Worm (Caenorhabditis elegans) whole organism, young adult: Measurements from ENCODE around the gene F15E6.4.

Source experiments
- B0019.2 ChIP-seq: fragments of 200-800 bp; sonication (Bioruptor generic); conservative IDR thresholded peaks from 2 replicates; pipeline ENCODE4 v1.3.6; 2022; ENCODE audit warnings: missing genetic modification reagents, missing genetic modification characterization, missing compliant biosample characterization
- B0336.3 ChIP-seq: fragments of 200-800 bp; sonication (Bioruptor generic); IDR thresholded peaks from 2 replicates; pipeline ENCODE4 v1.3.6; 2022; ENCODE audit warnings: missing genetic modification characterization, missing compliant biosample characterization
- F22D6.2 ChIP-seq: sonication (generic microtip); optimal IDR thresholded peaks from 2 replicates; lab custom pipeline; 2016; ENCODE audit warnings: mild to moderate bottlenecking, missing genetic modification characterization, missing compliant biosample characterization
- F37B4.10 ChIP-seq: fragments of 200-800 bp; sonication (Bioruptor generic); IDR thresholded peaks from 2 replicates; pipeline ENCODE4 v1.3.6; 2022; ENCODE audit warnings: missing genetic modification characterization, missing compliant biosample characterization
- T07F8.4 ChIP-seq: sonication (generic microtip); optimal IDR thresholded peaks from 2 replicates; lab custom pipeline; 2016; ENCODE audit warnings: mild to moderate bottlenecking, missing genetic modification characterization, moderate library complexity, missing compliant biosample characterization
- aptf-2 ChIP-seq: fragments of 200-800 bp; sonication (Bioruptor generic); conservative IDR thresholded peaks from 2 replicates; pipeline ENCODE4 v1.3.6; 2022; ENCODE audit warnings: missing genetic modification reagents, missing genetic modification characterization, missing compliant biosample characterization
- cebp-1 ChIP-seq, 2 experiments: fragments of 200-800 bp in 1 of 2; sonication (Bioruptor generic) in 1 of 2; sonication (generic microtip) in 1 of 2; IDR thresholded peaks in 1 of 2; optimal IDR thresholded peaks in 1 of 2; 2 replicates each; pipeline versions ENCODE4 v1.3.6 to Lab custom; 2017 to 2022; ENCODE audit warnings: missing compliant biosample characterization in 2 of 2, missing genetic modification characterization in 2 of 2, mild to moderate bottlenecking in 1 of 2, missing genetic modification reagents in 1 of 2, moderate library complexity in 1 of 2
- ceh-79 ChIP-seq: sonication (generic microtip); optimal IDR thresholded peaks from 2 replicates; lab custom pipeline; 2017; ENCODE audit warnings: mild to moderate bottlenecking, missing genetic modification characterization, missing compliant biosample characterization
- chd-7 ChIP-seq: sonication (generic microtip); optimal IDR thresholded peaks from 2 replicates; lab custom pipeline; 2016; ENCODE audit warnings: mild to moderate bottlenecking, missing genetic modification characterization, moderate library complexity, missing compliant biosample characterization
- egl-18 ChIP-seq: fragments of 200-800 bp; sonication (Bioruptor generic); IDR thresholded peaks from 2 replicates; pipeline ENCODE4 v1.3.6; 2022; ENCODE audit warnings: missing genetic modification reagents, missing genetic modification characterization, missing compliant biosample characterization
- egrh-3 ChIP-seq: fragments of 200-800 bp; sonication (Bioruptor generic); IDR thresholded peaks from 2 replicates; pipeline ENCODE4 v1.3.6; 2022; ENCODE audit warnings: missing genetic modification reagents, missing genetic modification characterization, missing compliant biosample characterization
- ets-4 ChIP-seq: fragments of 200-800 bp; sonication (Bioruptor generic); optimal IDR thresholded peaks from 2 replicates; lab custom pipeline; 2018; ENCODE audit warnings: mild to moderate bottlenecking, missing genetic modification characterization, missing compliant biosample characterization
- hsf-1 ChIP-seq: fragments of 200-800 bp; sonication (Bioruptor generic); IDR thresholded peaks from 2 replicates; pipeline ENCODE4 v1.3.6; 2022; ENCODE audit warnings: missing genetic modification reagents, missing genetic modification characterization, missing compliant biosample characterization
- let-526 ChIP-seq: fragments of 200-800 bp; sonication (Bioruptor generic); IDR thresholded peaks from 2 replicates; pipeline ENCODE4 v1.3.6; 2022; ENCODE audit warnings: missing genetic modification reagents, missing genetic modification characterization, missing compliant biosample characterization
- lir-1 ChIP-seq: fragments of 200-800 bp; sonication (Bioruptor generic); conservative IDR thresholded peaks from 2 replicates; pipeline ENCODE4 v1.3.6; 2022; ENCODE audit warnings: missing genetic modification reagents, missing genetic modification characterization, missing compliant biosample characterization
- madf-6 ChIP-seq: fragments of 200-800 bp; sonication (Bioruptor generic); IDR thresholded peaks from 2 replicates; pipeline ENCODE4 v1.3.6; 2022; ENCODE audit warnings: missing genetic modification reagents, missing genetic modification characterization, missing compliant biosample characterization
- mcd-1 ChIP-seq: fragments of 200-800 bp; sonication (Bioruptor generic); IDR thresholded peaks from 2 replicates; pipeline ENCODE4 v1.3.6; 2022; ENCODE audit warnings: missing genetic modification reagents, missing genetic modification characterization, missing compliant biosample characterization
- mes-4 ChIP-seq: sonication (generic microtip); optimal IDR thresholded peaks from 2 replicates; lab custom pipeline; 2016; ENCODE audit warnings: missing genotype, missing genetic modification characterization, missing compliant biosample characterization
- mxl-1 ChIP-seq: sonication (generic microtip); optimal IDR thresholded peaks from 2 replicates; lab custom pipeline; 2016; ENCODE audit warnings: missing genetic modification characterization, missing compliant biosample characterization
- nfya-1 ChIP-seq: sonication (generic microtip); optimal IDR thresholded peaks from 2 replicates; lab custom pipeline; 2017; ENCODE audit warnings: antibody characterized with exemption, missing compliant biosample characterization, missing genetic modification characterization, borderline replicate concordance; ENCODE audit not compliant: insufficient read depth
- pbrm-1 ChIP-seq: fragments of 200-800 bp; sonication (Bioruptor generic); IDR thresholded peaks from 2 replicates; pipeline ENCODE4 v1.3.6; 2022; ENCODE audit warnings: missing genetic modification reagents, missing genetic modification characterization, missing compliant biosample characterization
- rpc-1 ChIP-seq, 2 experiments: fragments of 150-350 bp in 1 of 2; sonication (generic microtip) in 1 of 2; optimal IDR thresholded peaks; 2 replicates each; lab custom pipeline; 2014 to 2018; ENCODE audit warnings: missing biosample characterization in 1 of 2, missing genetic modification characterization in 1 of 2, missing genetic modification reagents in 1 of 2, missing genotype in 1 of 2
- sea-2 ChIP-seq: fragments of 200-800 bp; sonication (Bioruptor generic); IDR thresholded peaks from 2 replicates; pipeline ENCODE4 v1.3.6; 2022; ENCODE audit warnings: missing genetic modification characterization, missing compliant biosample characterization
- snpc-1.1 ChIP-seq: sonication (generic microtip); optimal IDR thresholded peaks from 2 replicates; lab custom pipeline; 2017; ENCODE audit warnings: missing genetic modification characterization, mild to moderate bottlenecking, missing compliant biosample characterization, antibody characterized with exemption, moderate library complexity, missing genotype, missing genetic modification reagents; ENCODE audit not compliant: insufficient read depth
- snpc-4 ChIP-seq, 5 experiments: fragments of 150-350 bp in 1 of 5; sonication (generic microtip) in 4 of 5; optimal IDR thresholded peaks; 2 replicates each; lab custom pipeline; 2014 to 2018; ENCODE audit warnings: missing genetic modification characterization in 5 of 5, missing biosample characterization in 3 of 5, antibody characterized with exemption in 2 of 5, mild to moderate bottlenecking in 2 of 5, missing compliant biosample characterization in 2 of 5, missing genotype in 2 of 5, moderate library complexity in 2 of 5, missing genetic modification reagents in 1 of 5
- somi-1 ChIP-seq: fragments of 200-800 bp; sonication (Bioruptor generic); optimal IDR thresholded peaks from 2 replicates; lab custom pipeline; 2018; ENCODE audit warnings: mild to moderate bottlenecking, missing genetic modification characterization, missing compliant biosample characterization
- sptf-2 ChIP-seq: fragments of 200-800 bp; sonication (Bioruptor generic); optimal IDR thresholded peaks from 2 replicates; lab custom pipeline; 2018; ENCODE audit warnings: mild to moderate bottlenecking, missing genetic modification characterization, missing compliant biosample characterization
- tbx-9 ChIP-seq: sonication (generic microtip); optimal IDR thresholded peaks from 2 replicates; lab custom pipeline; 2016; ENCODE audit warnings: borderline replicate concordance, missing genetic modification characterization, inconsistent platforms, missing compliant biosample characterization
- ztf-18 ChIP-seq: sonication (generic microtip); optimal IDR thresholded peaks from 2 replicates; lab custom pipeline; 2016; ENCODE audit warnings: missing genotype, mild to moderate bottlenecking, missing genetic modification characterization, missing compliant biosample characterization
- ztf-22 ChIP-seq: fragments of 200-800 bp; sonication (Bioruptor generic); optimal IDR thresholded peaks from 2 replicates; lab custom pipeline; 2018; ENCODE audit warnings: mild to moderate bottlenecking, missing genetic modification characterization, moderate library complexity, missing compliant biosample characterization
- ztf-25 ChIP-seq: fragments of 200-800 bp; sonication (Bioruptor generic); IDR thresholded peaks from 2 replicates; pipeline ENCODE4 v1.3.6; 2022; ENCODE audit warnings: missing genetic modification reagents, missing genetic modification characterization, missing compliant biosample characterization
- ztf-28 ChIP-seq: fragments of 200-800 bp; sonication (Bioruptor generic); IDR thresholded peaks from 2 replicates; pipeline ENCODE4 v1.3.6; 2022; ENCODE audit warnings: missing genetic modification reagents, missing genetic modification characterization, missing compliant biosample characterization

F15E6.4 gene

ce11 chrIV:4319473-4319872 is 28.2 kb downstream of the F15E6.4 start:
- TF ChIP-seq sea-2: no peak
- no peak for TF ChIP-seq F37B4.10 (GFP tag; lab: Robert Waterston, UW)
- no peak for TF ChIP-seq aptf-2
- TF ChIP-seq ets-4 (GFP tag; lab: Kevin White, UChicago): no peak
- TF ChIP-seq tbx-9 (tag; lab: Kevin White, UChicago): no peak
- TF ChIP-seq ztf-28 (GFP tag; lab: Robert Waterston, UW): no peak
- no peak for TF ChIP-seq nfya-1 (tag; lab: Kevin White, UChicago)

- TF ChIP-seq sea-2 (no peak), snpc-4 (GFP tag; optimal IDR thresholded peaks at IDR 0.05; lab: Kevin White, UChicago) (no peak), snpc-4 (tag; optimal IDR thresholded peaks at IDR 0.05; lab: Kevin White, UChicago) (no peak), F22D6.2 (tag; lab: Kevin White, UChicago) (no peak)
These were observed 35.2 kb downstream of the F15E6.4 start, which contains the start of gene trpl-2 for ce11 chrIV:4326445-4326844. Gene trpl-2, plus strand, starts transcription at chrIV:4326654.

DNA sequence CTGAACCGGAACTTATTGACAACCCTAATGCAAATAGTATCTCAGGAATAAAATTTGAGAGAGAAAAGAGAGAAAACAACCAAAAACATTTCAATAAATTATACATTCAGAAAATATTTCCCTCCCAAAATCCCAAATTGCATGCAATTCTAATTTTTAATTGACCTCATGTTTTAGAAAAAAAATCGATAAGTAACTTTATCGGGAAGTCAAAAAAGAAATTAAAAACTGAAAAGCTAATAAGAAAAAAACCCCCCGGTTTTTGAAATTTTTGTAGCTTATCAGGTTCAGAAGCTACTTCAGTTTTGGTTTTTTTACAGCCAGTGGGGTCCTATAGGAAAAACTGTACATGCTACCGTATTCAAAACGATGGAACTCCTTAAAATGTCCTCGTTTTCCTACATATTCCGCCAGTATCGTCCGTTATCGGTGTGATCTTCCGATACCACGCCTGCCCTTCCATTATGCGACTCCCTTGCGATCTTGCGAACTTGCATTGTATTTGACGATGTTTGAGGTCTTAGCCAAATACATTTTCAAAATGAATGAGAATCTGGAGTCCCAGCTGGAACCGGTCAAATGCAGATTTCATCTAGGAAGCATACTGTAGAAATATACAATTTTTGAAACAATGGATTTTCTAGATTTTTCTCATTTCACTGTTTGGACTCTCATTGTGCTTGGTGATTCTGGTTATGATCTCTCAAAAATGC is 45.0 kb downstream of the F15E6.4 start, which contains the start of the genes W03B1.3 and oac-51:
W03B1.3 (minus strand) TSS at position 101 of the 713 bp plus-strand sequence.
oac-51 (plus strand) TSS at position 663 of the 713 bp plus-strand sequence.
- no peak for TF ChIP-seq hsf-1 (GFP tag; lab: Robert Waterston, UW)
- TF ChIP-seq chd-7 (tag; lab: Kevin White, UChicago): no peak
- no peak for TF ChIP-seq rpc-1 (optimal IDR thresholded peaks at IDR 0.05; lab: Kevin White, UChicago)
- TF ChIP-seq rpc-1 (tag; optimal IDR thresholded peaks at IDR 0.05; lab: Kevin White, UChicago): no peak
- no peak for TF ChIP-seq mcd-1 (GFP tag; lab: Robert Waterston, UW)
- TF ChIP-seq pbrm-1 (GFP tag; lab: Robert Waterston, UW): no peak
- TF ChIP-seq ztf-18 (tag; lab: Kevin White, UChicago): no peak
- TF ChIP-seq sptf-2 (GFP tag; lab: Kevin White, UChicago): no peak
- TF ChIP-seq sea-2: no peak

DNA sequence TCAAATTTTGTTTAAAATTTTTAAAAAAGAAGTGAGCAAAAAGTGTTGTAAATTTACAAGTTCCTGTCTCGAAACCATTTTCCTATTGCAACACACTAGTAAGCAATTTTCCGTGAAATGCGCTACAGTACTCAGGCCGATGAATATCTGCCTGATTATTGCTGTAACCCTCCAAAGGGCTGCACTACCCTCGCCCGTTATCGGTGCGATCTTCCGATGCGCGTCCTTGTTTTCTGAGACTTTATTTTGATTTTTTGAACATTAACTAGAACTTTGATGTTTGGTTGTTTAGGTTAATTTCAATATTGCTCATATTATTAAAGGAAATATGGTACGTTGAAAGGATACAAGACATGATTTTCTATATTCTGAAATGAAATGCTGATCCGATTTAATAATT is 46.9 kb downstream of the F15E6.4 start:
- TF ChIP-seq egrh-3 (GFP tag; lab: Robert Waterston, UW): no peak
- no peak for TF ChIP-seq aptf-2
- TF ChIP-seq ztf-25 (GFP tag; lab: Robert Waterston, UW): no peak
- TF ChIP-seq ztf-22 (GFP tag; lab: Kevin White, UChicago): no peak
- TF ChIP-seq somi-1 (GFP tag; lab: Kevin White, UChicago): no peak
- TF ChIP-seq let-526: no peak
- TF ChIP-seq egl-18: no peak
- no peak for TF ChIP-seq madf-6
- TF ChIP-seq snpc-1.1 (tag; lab: Kevin White, UChicago): no peak
- no peak for TF ChIP-seq cebp-1 (GFP tag; IDR thresholded peaks at IDR 0.05; lab: Robert Waterston, UW)
- TF ChIP-seq cebp-1 (tag; optimal IDR thresholded peaks at IDR 0.05; lab: Kevin White, UChicago): no peak
- TF ChIP-seq lir-1 (GFP tag; lab: Robert Waterston, UW): no peak
- TF ChIP-seq mes-4: no peak
- TF ChIP-seq T07F8.4 (tag; lab: Kevin White, UChicago): no peak
- no peak for TF ChIP-seq rpc-1 (optimal IDR thresholded peaks at IDR 0.05; lab: Kevin White, UChicago)
- no peak for TF ChIP-seq rpc-1 (tag; optimal IDR thresholded peaks at IDR 0.05; lab: Kevin White, UChicago)
- no peak for TF ChIP-seq B0336.3 (GFP tag; lab: Robert Waterston, UW)
- no peak for TF ChIP-seq mxl-1 (tag; lab: Kevin White, UChicago)
- no peak for TF ChIP-seq B0019.2 (GFP tag; lab: Robert Waterston, UW)
- TF ChIP-seq ceh-79 (tag; lab: Kevin White, UChicago): no peak
